Fruit fly (Drosophila melanogaster) whole organism, prepupa: ENCODE results near the gene CG34278.

ENCODE experiments used
- Blimp-1 ChIP-seq: fragments of 200-800 bp; sonication (Bioruptor generic); optimal IDR thresholded peaks from 3 replicates; lab custom pipeline; 2017; ENCODE audit warnings: missing biosample characterization, missing genetic modification characterization, mild to moderate bottlenecking, moderate library complexity, missing genetic modification reagents
- CG15336 ChIP-seq: fragments of 200-800 bp; sonication (Bioruptor generic); IDR thresholded peaks from 2 replicates; pipeline ENCODE4 v1.3.6; 2022; ENCODE audit warnings: missing biosample characterization, missing genetic modification characterization
- CG34406 ChIP-seq: fragments of 200-800 bp; sonication (Bioruptor generic); optimal IDR thresholded peaks from 3 replicates; lab custom pipeline; 2016; ENCODE audit warnings: missing biosample characterization, missing genetic modification characterization
- Gug ChIP-seq: fragments of 200-800 bp; sonication (Bioruptor generic); IDR thresholded peaks from 2 replicates; pipeline ENCODE4 v1.3.6; 2022; ENCODE audit warnings: missing biosample characterization, missing genetic modification characterization
- Hr4 ChIP-seq: fragments of 200-800 bp; sonication (Bioruptor generic); optimal IDR thresholded peaks from 3 replicates; lab custom pipeline; 2016; ENCODE audit warnings: missing biosample characterization, missing genetic modification characterization
- Lpt ChIP-seq: fragments of 200-800 bp; sonication (Bioruptor generic); optimal IDR thresholded peaks from 3 replicates; lab custom pipeline; 2016; ENCODE audit warnings: missing biosample characterization, missing genetic modification characterization
- Met ChIP-seq: fragments of 200-800 bp; sonication (Bioruptor generic); optimal IDR thresholded peaks from 3 replicates; lab custom pipeline; 2016; ENCODE audit warnings: missing biosample characterization, missing genetic modification characterization
- acj6 ChIP-seq: fragments of 200-800 bp; sonication (Bioruptor generic); optimal IDR thresholded peaks from 3 replicates; lab custom pipeline; 2016; ENCODE audit warnings: missing biosample characterization, missing genetic modification characterization
- esn ChIP-seq: fragments of 200-800 bp; sonication (Bioruptor generic); optimal IDR thresholded peaks from 2 replicates; lab custom pipeline; 2016; ENCODE audit warnings: missing biosample characterization, mild to moderate bottlenecking, missing genetic modification characterization, moderate library complexity
- net ChIP-seq: fragments of 200-800 bp; sonication (Bioruptor generic); optimal IDR thresholded peaks from 3 replicates; lab custom pipeline; 2016; ENCODE audit warnings: missing biosample characterization, missing genetic modification characterization

- no peak for TF ChIP-seq Lpt (GFP tag; lab: Kevin White, UChicago)
- TF ChIP-seq net (GFP tag; lab: Kevin White, UChicago): no peak
- TF ChIP-seq Gug (GFP tag; lab: Robert Waterston, UW): no peak
- TF ChIP-seq Met: no peak
- no peak for TF ChIP-seq Blimp-1 (GFP tag; lab: Kevin White, UChicago)
- TF ChIP-seq Hr4 (GFP tag; lab: Kevin White, UChicago): no peak
- no peak for TF ChIP-seq acj6 (GFP tag; lab: Kevin White, UChicago)
- no peak for TF ChIP-seq esn (GFP tag; lab: Kevin White, UChicago)
- no peak for TF ChIP-seq CG34406 (GFP tag; lab: Kevin White, UChicago)
- no peak for TF ChIP-seq CG15336 (GFP tag; lab: Robert Waterston, UW)
These were observed 27.5 kb downstream of the CG34278 start for dm6 chr3R:17147647-17148244.
